Fruit fly (Drosophila melanogaster) whole organism, wandering third instar larva: Measurements from ENCODE around the gene ps.

ENCODE experiments used
- Abd-B ChIP-seq: fragments of >200 bp; optimal IDR thresholded peaks from 2 replicates; lab custom pipeline; 2017; ENCODE audit warnings: missing biosample characterization, missing genetic modification characterization
- CG32264 ChIP-seq: fragments of 200-800 bp; sonication (Bioruptor generic); optimal IDR thresholded peaks from 2 replicates; lab custom pipeline; 2016; ENCODE audit warnings: missing biosample characterization, missing genetic modification characterization
- CG9705 ChIP-seq: fragments of 200-800 bp; sonication (Bioruptor generic); optimal IDR thresholded peaks from 2 replicates; lab custom pipeline; 2018; ENCODE audit warnings: missing biosample characterization, mild to moderate bottlenecking, missing genetic modification characterization
- CrebA ChIP-seq: fragments of 200-800 bp; sonication (Bioruptor generic); optimal IDR thresholded peaks from 2 replicates; lab custom pipeline; 2016; ENCODE audit warnings: missing biosample characterization, mild to moderate bottlenecking, missing genetic modification characterization, borderline replicate concordance
- Dfd ChIP-seq: fragments of >200 bp; optimal IDR thresholded peaks from 2 replicates; lab custom pipeline; 2017; ENCODE audit warnings: missing biosample characterization, missing genetic modification characterization
- Dif ChIP-seq: fragments of 200-275, 200-300 bp; sonication (Bioruptor generic); optimal IDR thresholded peaks from 2 replicates; lab custom pipeline; 2018; ENCODE audit warnings: missing biosample characterization, missing genetic modification characterization; ENCODE audit not compliant: partially characterized antibody
- GATAd ChIP-seq: sonication (Bioruptor generic); optimal IDR thresholded peaks from 2 replicates; lab custom pipeline; 2016; ENCODE audit warnings: missing biosample characterization, missing genetic modification characterization
- HLH106 ChIP-seq: fragments of 200-800 bp; optimal IDR thresholded peaks from 3 replicates; lab custom pipeline; 2019; ENCODE audit warnings: missing biosample characterization, mild to moderate bottlenecking, missing genetic modification characterization, moderate library complexity
- Hnf4 ChIP-seq: fragments of 200-800 bp; sonication (Bioruptor generic); optimal IDR thresholded peaks from 2 replicates; lab custom pipeline; 2016; ENCODE audit warnings: missing biosample characterization, mild to moderate bottlenecking, missing genetic modification characterization
- Hr78 ChIP-seq: fragments of >200 bp; optimal IDR thresholded peaks from 2 replicates; lab custom pipeline; 2017; ENCODE audit warnings: missing biosample characterization, missing genetic modification characterization
- Hr83 ChIP-seq: fragments of 200-300 bp; sonication (Bioruptor generic); optimal IDR thresholded peaks from 2 replicates; lab custom pipeline; 2016; ENCODE audit warnings: missing biosample characterization, mild to moderate bottlenecking, missing genetic modification characterization, moderate library complexity; ENCODE audit not compliant: poor library complexity, severe bottlenecking
- Jra ChIP-seq: sonication (Bioruptor generic); optimal IDR thresholded peaks from 2 replicates; lab custom pipeline; 2016; ENCODE audit warnings: missing biosample characterization, missing genetic modification characterization
- Mio ChIP-seq: sonication (Bioruptor generic); optimal IDR thresholded peaks from 2 replicates; lab custom pipeline; 2016; ENCODE audit warnings: missing biosample characterization, missing genetic modification characterization
- Myc ChIP-seq: fragments of >200 bp; optimal IDR thresholded peaks from 2 replicates; lab custom pipeline; 2017
- N ChIP-seq: fragments of >200 bp; optimal IDR thresholded peaks from 2 replicates; lab custom pipeline; 2018; ENCODE audit warnings: missing biosample characterization, missing external identifiers, missing genetic modification characterization
- OdsH ChIP-seq: fragments of 200-800 bp; sonication (Bioruptor generic); optimal IDR thresholded peaks from 2 replicates; lab custom pipeline; 2016; ENCODE audit warnings: missing biosample characterization, mild to moderate bottlenecking, missing genetic modification characterization
- Rel ChIP-seq, 2 experiments: fragments of 200-800 bp; sonication (Bioruptor generic) in 1 of 2; optimal IDR thresholded peaks; 2 replicates in 1 of 2; 3 replicates in 1 of 2; lab custom pipeline; 2016 to 2019; ENCODE audit warnings: mild to moderate bottlenecking in 2 of 2, missing biosample characterization in 2 of 2, missing genetic modification characterization in 2 of 2, moderate library complexity in 1 of 2
- Sp1 ChIP-seq: fragments of 200-800 bp; sonication (Bioruptor generic); optimal IDR thresholded peaks from 3 replicates; lab custom pipeline; 2019; ENCODE audit warnings: missing biosample characterization, mild to moderate bottlenecking, missing genetic modification characterization, moderate library complexity
- Vsx2 ChIP-seq: fragments of 200-300, 225-300 bp; sonication (Bioruptor generic); optimal IDR thresholded peaks from 2 replicates; lab custom pipeline; 2018; ENCODE audit warnings: missing biosample characterization, missing genetic modification characterization; ENCODE audit not compliant: partially characterized antibody
- br ChIP-seq: fragments of 200-800 bp; sonication (Bioruptor generic); optimal IDR thresholded peaks from 2 replicates; lab custom pipeline; 2016; ENCODE audit warnings: missing biosample characterization, missing genetic modification characterization
- brk ChIP-seq: fragments of 200-800 bp; sonication (Bioruptor generic); optimal IDR thresholded peaks from 2 replicates; lab custom pipeline; 2016; ENCODE audit warnings: missing biosample characterization, mild to moderate bottlenecking, missing genetic modification characterization
- dl ChIP-seq, 2 experiments: fragments of 175-275, 200-275 bp in 1 of 2; fragments of 200-275 bp in 1 of 2; sonication (Bioruptor generic); optimal IDR thresholded peaks; lab custom pipeline; 2018; ENCODE audit warnings: mild to moderate bottlenecking in 2 of 2, missing biosample characterization in 2 of 2, missing genetic modification characterization in 2 of 2, moderate library complexity in 2 of 2; ENCODE audit not compliant: partially characterized antibody in 2 of 2, insufficient read depth in 1 of 2
- dmrt93B ChIP-seq: fragments of 200-800 bp; sonication (Bioruptor generic); optimal IDR thresholded peaks from 2 replicates; lab custom pipeline; 2018; ENCODE audit warnings: missing biosample characterization, mild to moderate bottlenecking, missing genetic modification characterization
- dsf ChIP-seq: sonication (Bioruptor generic); optimal IDR thresholded peaks from 2 replicates; lab custom pipeline; 2016; ENCODE audit warnings: missing biosample characterization, missing genetic modification characterization, borderline replicate concordance
- ey ChIP-seq: fragments of 200-800 bp; sonication (Bioruptor generic); optimal IDR thresholded peaks from 2 replicates; lab custom pipeline; 2016; ENCODE audit warnings: missing biosample characterization, missing genetic modification characterization
- foxo ChIP-seq, 2 experiments: fragments of 200-800 bp; sonication (Bioruptor generic); optimal IDR thresholded peaks; 2 replicates in 1 of 2; 3 replicates in 1 of 2; lab custom pipeline; 2016 to 2017; ENCODE audit warnings: missing biosample characterization in 2 of 2, missing genetic modification characterization in 2 of 2
- fru ChIP-seq: fragments of 200-800 bp; sonication (Bioruptor generic); optimal IDR thresholded peaks from 3 replicates; lab custom pipeline; 2016; ENCODE audit warnings: missing biosample characterization, mild to moderate bottlenecking, missing genetic modification characterization
- h ChIP-seq: fragments of 200-800 bp; sonication (Bioruptor generic); optimal IDR thresholded peaks from 3 replicates; lab custom pipeline; 2016; ENCODE audit warnings: missing biosample characterization, mild to moderate bottlenecking, missing genetic modification characterization
- jim ChIP-seq: fragments of 175-275, 200-325 bp; sonication (Bioruptor generic); optimal IDR thresholded peaks from 2 replicates; lab custom pipeline; 2016; ENCODE audit warnings: missing biosample characterization, mild to moderate bottlenecking, missing genetic modification characterization
- lola ChIP-seq: fragments of >200 bp; optimal IDR thresholded peaks from 2 replicates; lab custom pipeline; 2017; ENCODE audit warnings: missing biosample characterization, missing genetic modification characterization
- pan ChIP-seq: fragments of >200 bp; optimal IDR thresholded peaks from 2 replicates; lab custom pipeline; 2017
- psq ChIP-seq: fragments of 200-800 bp; sonication (Bioruptor generic); optimal IDR thresholded peaks from 3 replicates; lab custom pipeline; 2017; ENCODE audit warnings: missing biosample characterization, mild to moderate bottlenecking, missing genetic modification characterization, moderate library complexity
- rgr ChIP-seq: fragments of 200-800 bp; sonication (Bioruptor generic); optimal IDR thresholded peaks from 3 replicates; lab custom pipeline; 2016; ENCODE audit warnings: missing biosample characterization, mild to moderate bottlenecking, missing genetic modification characterization
- sage ChIP-seq: fragments of 200-800 bp; sonication (Bioruptor generic); optimal IDR thresholded peaks from 2 replicates; lab custom pipeline; 2016; ENCODE audit warnings: missing biosample characterization, mild to moderate bottlenecking, missing genetic modification characterization
- sv ChIP-seq: fragments of 200-800 bp; sonication (Bioruptor generic); optimal IDR thresholded peaks from 3 replicates; lab custom pipeline; 2016; ENCODE audit warnings: missing biosample characterization, missing genetic modification characterization
- tai ChIP-seq: sonication (Bioruptor generic); optimal IDR thresholded peaks from 2 replicates; lab custom pipeline; 2016; ENCODE audit warnings: missing biosample characterization, missing genetic modification characterization
- usp ChIP-seq: fragments of >200 bp; optimal IDR thresholded peaks from 2 replicates; lab custom pipeline; 2017; ENCODE audit warnings: missing biosample characterization, missing genetic modification characterization
- woc ChIP-seq: sonication (Bioruptor generic); optimal IDR thresholded peaks from 2 replicates; lab custom pipeline; 2016; ENCODE audit warnings: missing biosample characterization, mild to moderate bottlenecking, missing genetic modification characterization

The ps gene

dm6 chr3R:9427328-9427727 is 9.6 kb downstream of the ps start:
- TF ChIP-seq psq: no peak

- peak; percentile 88 for TF ChIP-seq psq
- no peak for TF ChIP-seq dmrt93B (GFP tag; lab: Kevin White, UChicago)
- TF ChIP-seq Rel (GFP tag; optimal IDR thresholded peaks at IDR 0.05; lab: Kevin White, UChicago): peak; percentile 40
- TF ChIP-seq Rel (tag; optimal IDR thresholded peaks at IDR 0.05; lab: Kevin White, UChicago): peak; percentile 18
- no peak for TF ChIP-seq HLH106 (tag; lab: Kevin White, UChicago)
- peak; percentile 21 for TF ChIP-seq Sp1 (GFP tag; lab: Kevin White, UChicago)
- no peak for TF ChIP-seq woc (GFP tag; lab: Kevin White, UChicago)
- no peak for TF ChIP-seq pan (lab: Kevin White, UChicago)
- peak; percentile 24 for TF ChIP-seq br (GFP tag; lab: Kevin White, UChicago)
- no peak for TF ChIP-seq Hr78 (GFP tag; lab: Kevin White, UChicago)
- peak in 1 of 2 experiments; percentile 14 for TF ChIP-seq foxo (GFP tag; optimal IDR thresholded peaks at IDR 0.05; lab: Kevin White, UChicago)
- TF ChIP-seq Dif: peak; percentile 99
- TF ChIP-seq OdsH (GFP tag; lab: Kevin White, UChicago): peak; percentile 37
- no peak for TF ChIP-seq dsf (GFP tag; lab: Kevin White, UChicago)
- peak; percentile 80 for TF ChIP-seq CrebA (GFP tag; lab: Kevin White, UChicago)
- TF ChIP-seq CG32264: no peak
- TF ChIP-seq Vsx2 (GFP tag; lab: Kevin White, UChicago): peak; percentile 96
- TF ChIP-seq rgr (GFP tag; lab: Kevin White, UChicago): peak; percentile 44
- peak; percentile 42 for TF ChIP-seq Hnf4 (GFP tag; lab: Kevin White, UChicago)
- no peak for TF ChIP-seq CG9705 (GFP tag; lab: Kevin White, UChicago)
- TF ChIP-seq Dfd: no peak
- peak; percentile 67 for TF ChIP-seq h (GFP tag; lab: Kevin White, UChicago)
- TF ChIP-seq sv: no peak
- TF ChIP-seq Jra (GFP tag; lab: Kevin White, UChicago): no peak
- no peak for TF ChIP-seq ey (GFP tag; lab: Kevin White, UChicago)
- TF ChIP-seq tai: no peak
- TF ChIP-seq fru (GFP tag; lab: Kevin White, UChicago): peak; percentile 51
- no peak for TF ChIP-seq N (GFP tag; lab: Kevin White, UChicago)
- TF ChIP-seq brk (GFP tag; lab: Kevin White, UChicago): peak; percentile 28
- TF ChIP-seq Hr83 (GFP tag; lab: Kevin White, UChicago): peak; percentile 45
- TF ChIP-seq GATAd (GFP tag; lab: Kevin White, UChicago): peak; percentile 2
- no peak for TF ChIP-seq usp (GFP tag; lab: Kevin White, UChicago)
- peak; percentile 98 to 99 for TF ChIP-seq dl (GFP tag; optimal IDR thresholded peaks at IDR 0.05; lab: Kevin White, UChicago; ENCODE audit: insufficient read depth in 1 of 2, partially characterized antibody in 2 of 2)
- TF ChIP-seq, all 38 proteins: peak for 17
Measured at dm6 chr3R:9428189-9428699, 10.5 kb downstream of the ps start.

dm6 chr3R:9428988-9429387 is 11.2 kb downstream of the ps start:
- TF ChIP-seq dsf (GFP tag; lab: Kevin White, UChicago): no peak
- peak; percentile 90 for TF ChIP-seq OdsH (GFP tag; lab: Kevin White, UChicago)
- TF ChIP-seq woc (GFP tag; lab: Kevin White, UChicago): peak; percentile 77
- TF ChIP-seq dl (GFP tag; optimal IDR thresholded peaks at IDR 0.05; lab: Kevin White, UChicago; ENCODE audit: insufficient read depth in 1 of 2, partially characterized antibody in 2 of 2): no peak
- peak; percentile 71 for TF ChIP-seq sage (GFP tag; lab: Kevin White, UChicago)
- TF ChIP-seq CrebA (GFP tag; lab: Kevin White, UChicago): peak; percentile 84
- TF ChIP-seq Vsx2 (GFP tag; lab: Kevin White, UChicago): no peak
- TF ChIP-seq psq: peak; percentile 84
- TF ChIP-seq lola: no peak
- TF ChIP-seq Sp1 (GFP tag; lab: Kevin White, UChicago): peak; percentile 74
- TF ChIP-seq CG32264: peak; percentile 69
- TF ChIP-seq dmrt93B (GFP tag; lab: Kevin White, UChicago): peak; percentile 46
- TF ChIP-seq fru (GFP tag; lab: Kevin White, UChicago): peak; percentile 92
- TF ChIP-seq Abd-B (GFP tag; lab: Kevin White, UChicago): no peak
- TF ChIP-seq Dfd: no peak
- TF ChIP-seq CG9705 (GFP tag; lab: Kevin White, UChicago): peak; percentile 57
- TF ChIP-seq Dif: no peak
- TF ChIP-seq sv: peak; percentile 42
- TF ChIP-seq h (GFP tag; lab: Kevin White, UChicago): peak; percentile 89
- TF ChIP-seq ey (GFP tag; lab: Kevin White, UChicago): peak; percentile 92
- peak; percentile 85 for TF ChIP-seq br (GFP tag; lab: Kevin White, UChicago)
- TF ChIP-seq Hr83 (GFP tag; lab: Kevin White, UChicago): peak; percentile 88
- peak; percentile 70 for TF ChIP-seq HLH106 (tag; lab: Kevin White, UChicago)
- TF ChIP-seq Rel (GFP tag; optimal IDR thresholded peaks at IDR 0.05; lab: Kevin White, UChicago): peak; percentile 58
- peak; percentile 97 for TF ChIP-seq Rel (tag; optimal IDR thresholded peaks at IDR 0.05; lab: Kevin White, UChicago)
- TF ChIP-seq usp (GFP tag; lab: Kevin White, UChicago): no peak
- TF ChIP-seq pan (lab: Kevin White, UChicago): no peak
- peak; percentile 80 for TF ChIP-seq brk (GFP tag; lab: Kevin White, UChicago)
- TF ChIP-seq Hr78 (GFP tag; lab: Kevin White, UChicago): no peak
- TF ChIP-seq foxo (GFP tag; optimal IDR thresholded peaks at IDR 0.05; lab: Kevin White, UChicago): peak; percentile 85
- TF ChIP-seq N (GFP tag; lab: Kevin White, UChicago): no peak
- TF ChIP-seq tai: peak; percentile 66
- TF ChIP-seq Myc (lab: Kevin White, UChicago): no peak
- peak; percentile 76 for TF ChIP-seq Hnf4 (GFP tag; lab: Kevin White, UChicago)
- TF ChIP-seq Jra (GFP tag; lab: Kevin White, UChicago): peak; percentile 12
- TF ChIP-seq jim (GFP tag; lab: Kevin White, UChicago): no peak
- TF ChIP-seq Mio (GFP tag; lab: Kevin White, UChicago): peak; percentile 55
- TF ChIP-seq rgr (GFP tag; lab: Kevin White, UChicago): peak; percentile 91
- TF ChIP-seq GATAd (GFP tag; lab: Kevin White, UChicago): no peak
- TF ChIP-seq, all 38 proteins: peak for 24
